Fruit fly (Drosophila melanogaster): ENCODE results near the gene TpnC73F.

TpnC73F gene

dm6 chr3L:17012017-17012719, 33.7 kb upstream of the TpnC73F start, which contains the start of gene CG3764 (continued):
- no peak; the same call in 1 of the 2 replicates for TF ChIP-seq nerfin-2 (GFP tag; IDR thresholded peaks at IDR 0.05; ENCODE audit: partially characterized antibody)
- peak; percentile 45 for TF ChIP-seq Dref (GFP tag; IDR thresholded peaks at IDR 0.05)
- peak; percentile 50 for TF ChIP-seq CG7928 (GFP tag; optimal IDR thresholded peaks at IDR 0.05)
- TF ChIP-seq CG18599 (GFP tag; optimal IDR thresholded peaks at IDR 0.05): peak; percentile 76
- peak; percentile 81 for TF ChIP-seq CG6854 (GFP tag; optimal IDR thresholded peaks at IDR 0.05)
- TF ChIP-seq CG16813 (GFP tag; IDR thresholded peaks at IDR 0.05; ENCODE audit: partially characterized antibody): 0 out of 3 replicates have a peak, but pooled peaks have one; percentile 28
- TF ChIP-seq CG8290 (GFP tag; optimal IDR thresholded peaks at IDR 0.05): peak; percentile 54
- TF ChIP-seq CG8290 (tag; optimal IDR thresholded peaks at IDR 0.05): peak; percentile 83 to 94
- no peak for TF ChIP-seq GATAe (GFP tag; conservative IDR thresholded peaks at IDR 0.05)
- TF ChIP-seq grn (GFP tag; optimal IDR thresholded peaks at IDR 0.05): peak; percentile 67
- TF ChIP-seq Chrac-16 (GFP tag; optimal IDR thresholded peaks at IDR 0.05): peak; percentile 24
- TF ChIP-seq sob (GFP tag; IDR thresholded peaks at IDR 0.05): peak; percentile 79
- TF ChIP-seq bbx (GFP tag; IDR thresholded peaks at IDR 0.05; ENCODE audit: partially characterized antibody): peak; percentile 65
- peak; percentile 50; the same call in 1 of the 3 replicates for TF ChIP-seq Mrtf (GFP tag; IDR thresholded peaks at IDR 0.05)
- TF ChIP-seq knrl (GFP tag; IDR thresholded peaks at IDR 0.05; ENCODE audit: partially characterized antibody): peak; percentile 31; the same call in 1 of the 3 replicates
- TF ChIP-seq slbo (GFP tag; IDR thresholded peaks at IDR 0.05): peak; percentile 60
- TF ChIP-seq tll (GFP tag; optimal IDR thresholded peaks at IDR 0.05): peak in 1 of 2 experiments; percentile 92
- peak; percentile 64 for TF ChIP-seq CG8388 (GFP tag; optimal IDR thresholded peaks at IDR 0.05)
- peak; percentile 37; the same call in 1 of the 2 replicates for TF ChIP-seq CG11085 (GFP tag; IDR thresholded peaks at IDR 0.05)
- peak; percentile 76 for TF ChIP-seq CG13424 (tag; optimal IDR thresholded peaks at IDR 0.05)
- peak; percentile 38 for TF ChIP-seq CG3065 (GFP tag; optimal IDR thresholded peaks at IDR 0.05)
- TF ChIP-seq CG11456 (GFP tag; IDR thresholded peaks at IDR 0.05): peak; percentile 75; the same call in 2 of the 3 replicates
- TF ChIP-seq CG11398 (GFP tag; optimal IDR thresholded peaks at IDR 0.05): peak; percentile 78
- TF ChIP-seq Hr39 (optimal IDR thresholded peaks at IDR 0.05): no peak
- TF ChIP-seq CG6272 (GFP tag; IDR thresholded peaks at IDR 0.05): peak; percentile 31; the same call in 1 of the 2 replicates
- TF ChIP-seq CG11695 (GFP tag; IDR thresholded peaks at IDR 0.05): peak; percentile 74
- TF ChIP-seq YL-1 (GFP tag; optimal IDR thresholded peaks at IDR 0.05): peak; percentile 96
- TF ChIP-seq nerfin-1 (tag; optimal IDR thresholded peaks at IDR 0.05): peak; percentile 80
- TF ChIP-seq crp (GFP tag; optimal IDR thresholded peaks at IDR 0.05): peak in 1 of 2 experiments; percentile 61
- peak; percentile 43 for TF ChIP-seq Sin3A (optimal IDR thresholded peaks at IDR 0.05)
- peak; percentile 10; the same call in 1 of the 2 replicates for TF ChIP-seq CG4404 (GFP tag; IDR thresholded peaks at IDR 0.05)
- peak; percentile 84 for TF ChIP-seq CG12769 (tag; optimal IDR thresholded peaks at IDR 0.05)
- TF ChIP-seq E2f1 (GFP tag; IDR thresholded peaks at IDR 0.05): 0 out of 2 replicates have a peak, but pooled peaks have one; percentile 24
- TF ChIP-seq CG15011 (GFP tag; optimal IDR thresholded peaks at IDR 0.05): peak; percentile 77
- 0 out of 3 replicates have a peak, but pooled peaks have one; percentile 27 for TF ChIP-seq ase (GFP tag; IDR thresholded peaks at IDR 0.05)
- TF ChIP-seq dmrt11E (tag; optimal IDR thresholded peaks at IDR 0.05): peak; percentile 44
- TF ChIP-seq CG4854 (GFP tag; optimal IDR thresholded peaks at IDR 0.05): peak; percentile 73
- TF ChIP-seq Ravus (GFP tag; IDR thresholded peaks at IDR 0.05): no peak
- TF ChIP-seq sna (GFP tag; IDR thresholded peaks at IDR 0.05; ENCODE audit: partially characterized antibody): no peak
- peak; percentile 88 for TF ChIP-seq Hmr (GFP tag; optimal IDR thresholded peaks at IDR 0.05)
- peak; percentile 65 for TF ChIP-seq Xrp1 (GFP tag; IDR thresholded peaks at IDR 0.05)
- TF ChIP-seq CG33213 (GFP tag; optimal IDR thresholded peaks at IDR 0.05): peak; percentile 92
- peak; percentile 89 for TF ChIP-seq ash1 (GFP tag; optimal IDR thresholded peaks at IDR 0.05)
- peak; percentile 63 for TF ChIP-seq dm (GFP tag; optimal IDR thresholded peaks at IDR 0.05)
- no peak for TF ChIP-seq kay (GFP tag; optimal IDR thresholded peaks at IDR 0.05)
- no peak for TF ChIP-seq crol (GFP tag; IDR thresholded peaks at IDR 0.05)
- TF ChIP-seq CG6813 (GFP tag; optimal IDR thresholded peaks at IDR 0.05): peak; percentile 85
- peak; percentile 91 for TF ChIP-seq CG12071 (GFP tag; optimal IDR thresholded peaks at IDR 0.05)
- TF ChIP-seq HLH54F (GFP tag; optimal IDR thresholded peaks at IDR 0.05): peak; percentile 44
